Fruit fly (Drosophila melanogaster): ENCODE results near the gene CG14022.

The CG14022 gene

dm6 chr2L:5328829-5329499 lies at the start of gene CG14022:
CG14022 (minus strand) TSS chr2L:5328879.
- TF ChIP-seq CG17801 (GFP tag; optimal IDR thresholded peaks at IDR 0.05; ENCODE audit: partially characterized antibody) = no peak

DNA sequence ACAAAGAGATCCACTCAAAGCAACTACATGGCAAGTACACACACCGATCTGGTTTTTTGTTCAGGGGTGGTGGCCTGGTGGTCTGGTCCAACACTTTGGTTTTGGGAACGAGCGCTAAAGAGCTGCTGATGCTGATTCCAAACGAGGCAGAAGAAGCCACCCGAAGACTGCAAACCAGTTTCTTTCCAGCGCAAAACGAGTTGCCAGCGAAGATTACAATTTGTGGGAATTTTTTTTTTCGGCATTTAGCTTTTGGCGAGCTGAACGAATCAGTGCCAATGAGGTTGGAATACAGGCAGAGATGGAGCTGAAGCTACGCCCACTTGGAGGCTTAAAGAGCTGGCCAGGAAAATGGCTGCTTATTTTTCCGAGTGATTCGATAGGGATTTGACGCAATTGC lies 47.8 kb upstream of the CG14022 start:
- no peak for TF ChIP-seq CG17801 (GFP tag; optimal IDR thresholded peaks at IDR 0.05; ENCODE audit: partially characterized antibody)

DNA sequence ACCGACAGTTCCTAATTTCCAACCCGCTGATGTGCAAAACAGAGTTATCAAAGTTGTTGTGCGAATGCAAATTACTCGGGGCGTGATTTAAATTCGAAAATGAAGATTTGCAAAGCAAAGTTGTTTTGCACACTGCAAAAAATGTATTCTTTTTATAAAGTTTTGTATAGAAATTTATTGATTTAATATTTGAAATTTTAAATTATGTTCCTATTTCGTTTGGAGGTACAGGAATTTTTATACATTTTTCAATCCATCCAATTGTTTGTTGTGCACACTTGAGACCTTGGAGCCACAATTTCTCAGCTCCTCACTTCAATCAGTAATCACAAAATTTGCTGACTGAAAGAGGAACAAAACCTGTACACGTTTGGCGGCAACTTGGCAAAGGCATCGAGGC lies 46.3 kb upstream of the CG14022 start:
- no peak for TF ChIP-seq CG17801 (GFP tag; optimal IDR thresholded peaks at IDR 0.05; ENCODE audit: partially characterized antibody)

dm6 chr2L:5374216-5374615 lies 45.5 kb upstream of the CG14022 start:
- TF ChIP-seq CG17801 (GFP tag; optimal IDR thresholded peaks at IDR 0.05; ENCODE audit: partially characterized antibody) = no peak

- TF ChIP-seq CG17801 (GFP tag; optimal IDR thresholded peaks at IDR 0.05; ENCODE audit: partially characterized antibody) = no peak
Measured at dm6 chr2L:5372552-5372951, 43.9 kb upstream of the CG14022 start.

- TF ChIP-seq CG17801 (GFP tag; optimal IDR thresholded peaks at IDR 0.05; ENCODE audit: partially characterized antibody) = no peak
Measured at dm6 chr2L:5367983-5368382, 39.3 kb upstream of the CG14022 start.

DNA sequence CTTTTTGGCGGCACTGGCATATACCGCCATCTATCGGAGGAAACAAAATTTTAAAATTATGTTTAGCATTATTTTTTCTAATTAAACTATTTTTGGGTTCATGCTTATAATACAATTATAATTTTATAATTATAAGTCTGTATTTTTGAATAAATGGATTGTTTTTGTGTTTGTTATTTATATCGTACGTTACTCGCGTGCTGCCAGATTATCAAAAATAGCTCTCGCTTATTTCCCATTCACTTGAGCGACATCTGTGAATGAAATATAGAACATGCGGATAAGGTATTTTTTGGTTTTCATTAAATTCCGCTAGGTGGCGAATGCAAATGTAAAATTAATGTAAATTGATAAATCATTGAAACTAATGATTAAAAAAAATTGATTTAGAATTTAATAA lies 37.2 kb upstream of the CG14022 start:
- TF ChIP-seq CG17801 (GFP tag; optimal IDR thresholded peaks at IDR 0.05; ENCODE audit: partially characterized antibody) = no peak

- no peak for TF ChIP-seq CG17801 (GFP tag; optimal IDR thresholded peaks at IDR 0.05; ENCODE audit: partially characterized antibody)
Measured at dm6 chr2L:5362351-5362750, 33.7 kb upstream of the CG14022 start.

DNA sequence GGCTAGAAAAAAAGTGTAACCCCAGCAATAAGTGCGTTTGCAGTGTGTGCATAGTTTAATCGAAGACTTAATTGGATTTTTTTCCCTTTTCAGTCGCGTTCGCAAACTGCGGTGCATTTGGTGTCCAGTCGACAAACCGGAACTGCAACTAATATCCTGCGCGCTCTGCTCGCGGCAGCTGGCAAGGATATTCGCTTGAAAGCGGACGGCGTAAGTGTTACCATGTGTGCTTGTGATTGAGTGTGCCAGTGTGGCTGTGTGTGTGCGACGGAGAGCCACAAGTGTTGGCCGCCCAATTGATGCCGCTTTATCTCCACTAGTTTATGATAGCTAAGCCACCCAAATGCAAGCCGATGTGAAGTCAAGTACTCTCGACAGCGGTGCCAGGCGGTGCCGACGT lies 24.8 kb upstream of the CG14022 start:
- no peak for TF ChIP-seq CG17801 (GFP tag; optimal IDR thresholded peaks at IDR 0.05; ENCODE audit: partially characterized antibody)

DNA sequence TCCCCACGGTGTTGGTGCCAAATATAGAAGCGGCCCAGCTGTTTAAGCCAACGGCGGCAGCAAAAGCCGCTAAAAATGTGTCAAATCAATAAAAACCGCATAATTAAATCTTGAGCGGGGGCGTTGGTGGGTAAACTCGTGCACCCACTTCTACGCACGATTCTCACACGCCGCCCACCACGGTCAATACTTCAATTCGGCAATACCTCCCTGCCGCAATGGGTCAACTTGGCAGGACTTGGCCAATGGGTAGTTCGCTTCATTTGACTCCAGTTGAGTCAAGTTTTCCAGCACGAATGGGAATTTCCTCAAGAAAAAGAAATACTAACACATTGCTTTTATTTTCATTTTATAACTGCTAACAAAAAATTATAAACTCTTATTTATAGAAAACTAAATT lies 19.9 kb upstream of the CG14022 start:
- no peak for TF ChIP-seq CG17801 (GFP tag; optimal IDR thresholded peaks at IDR 0.05; ENCODE audit: partially characterized antibody)

- TF ChIP-seq CG17801 (GFP tag; optimal IDR thresholded peaks at IDR 0.05; ENCODE audit: partially characterized antibody) = no peak
Measured at dm6 chr2L:5345900-5346299, 17.2 kb upstream of the CG14022 start, which contains the start of gene nompC. nompC (plus strand) TSS chr2L:5346200.

DNA sequence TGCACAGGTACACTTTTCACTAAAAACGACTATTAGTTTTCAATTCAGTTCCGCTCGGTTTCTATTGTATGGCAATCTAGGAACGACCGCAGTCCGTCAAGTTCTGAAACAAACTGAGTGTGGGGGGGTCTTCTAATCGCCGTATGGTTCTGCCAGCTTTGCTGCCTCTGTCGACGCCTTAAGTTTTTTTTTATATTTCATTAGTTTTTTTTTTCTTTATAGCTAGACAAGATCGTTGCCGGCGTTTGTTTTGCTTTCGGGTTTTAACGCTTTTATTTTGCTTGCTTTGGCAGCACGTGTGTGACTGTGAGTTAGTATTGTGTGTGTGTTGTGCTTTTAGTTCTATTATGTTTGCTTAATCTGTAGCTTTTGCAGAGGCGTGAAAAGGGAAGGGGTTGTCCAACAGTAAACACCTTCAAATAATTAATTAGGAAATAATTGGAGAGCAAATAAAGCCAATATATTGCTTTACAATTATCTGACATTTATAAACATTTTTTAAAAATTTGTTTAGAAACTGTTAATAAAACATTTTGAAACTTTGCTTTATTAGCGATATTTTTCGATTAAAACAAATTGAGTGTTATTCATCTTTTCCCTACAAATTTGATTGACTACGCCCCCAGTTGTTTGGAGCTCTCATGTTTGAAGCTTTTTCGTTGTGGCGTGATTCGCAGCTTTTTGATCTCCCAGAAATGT lies 13.6 kb upstream of the CG14022 start, which contains the start of gene Acsf2:
Gene Acsf2, minus strand, starts transcription at position 116 of the 699 bp plus-strand sequence.
- TF ChIP-seq CG17801 (GFP tag; optimal IDR thresholded peaks at IDR 0.05; ENCODE audit: partially characterized antibody) = peak; percentile 97

DNA sequence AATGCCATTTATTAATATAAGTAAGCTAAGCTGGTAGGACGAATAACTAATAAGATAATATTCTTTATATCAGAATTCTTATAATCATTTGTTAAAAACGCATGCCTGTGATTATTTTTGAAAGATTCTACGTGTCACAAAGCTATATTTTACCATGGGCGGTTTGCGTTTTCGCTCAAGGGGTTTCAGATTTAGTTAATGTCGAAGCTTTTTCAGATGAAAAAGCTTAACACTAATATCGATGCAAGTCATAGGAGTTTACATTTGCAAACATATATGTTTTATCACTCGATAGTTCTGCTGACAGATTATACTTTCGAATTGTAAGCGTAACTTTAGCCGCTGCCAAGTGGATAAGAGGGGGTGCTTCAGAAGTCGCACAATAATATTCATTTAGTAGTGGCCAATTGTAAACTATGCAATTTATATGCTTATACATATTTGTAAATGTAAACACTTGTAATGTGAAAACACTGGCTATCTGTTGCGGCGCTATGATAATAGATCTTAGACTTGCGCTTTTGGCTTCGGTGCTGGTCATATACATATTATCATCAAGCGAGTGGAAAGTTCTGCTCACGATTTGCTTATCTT lies 12.4 kb upstream of the CG14022 start:
- no peak for TF ChIP-seq CG17801 (GFP tag; optimal IDR thresholded peaks at IDR 0.05; ENCODE audit: partially characterized antibody)

- no peak for TF ChIP-seq CG17801 (GFP tag; optimal IDR thresholded peaks at IDR 0.05; ENCODE audit: partially characterized antibody)
Measured at dm6 chr2L:5338721-5339036, 10.0 kb upstream of the CG14022 start.

dm6 chr2L:5338024-5338720 lies 9.5 kb upstream of the CG14022 start, which contains the start of gene fusl:
fusl (minus strand) TSS chr2L:5338073.
- no peak for TF ChIP-seq CG17801 (GFP tag; optimal IDR thresholded peaks at IDR 0.05; ENCODE audit: partially characterized antibody)

DNA sequence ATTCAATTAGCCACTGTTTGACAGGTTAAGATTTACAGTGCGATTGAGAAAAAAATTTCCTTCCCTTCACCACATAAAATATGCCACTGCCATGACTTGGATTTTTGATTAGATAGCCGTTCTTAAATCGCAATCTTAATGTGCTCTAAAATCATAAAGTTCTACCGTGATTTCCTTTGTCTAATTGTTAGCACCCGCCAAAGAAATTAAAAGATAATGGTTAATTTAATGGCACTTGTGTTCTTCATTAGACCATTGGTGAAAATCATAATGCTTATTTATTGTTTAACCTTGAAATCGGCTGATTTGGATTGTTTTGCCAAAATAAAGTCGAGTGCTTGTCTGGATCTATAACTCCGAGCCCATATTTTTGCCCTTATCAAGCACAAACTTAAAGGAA lies 8.5 kb upstream of the CG14022 start:
- TF ChIP-seq CG17801 (GFP tag; optimal IDR thresholded peaks at IDR 0.05; ENCODE audit: partially characterized antibody) = no peak
